Fruit fly (Drosophila melanogaster) whole organism, pupa: Measurements from ENCODE around the gene CG5984.

Experiments
- CG10348 ChIP-seq: fragments of 200-800 bp; sonication (Bioruptor generic); IDR thresholded peaks from 2 replicates; pipeline ENCODE4 v1.3.6; 2022; ENCODE audit warnings: missing biosample characterization, missing genetic modification characterization
- CG12605 ChIP-seq: fragments of 200-800 bp; sonication (Bioruptor generic); IDR thresholded peaks from 2 replicates; pipeline ENCODE4 v1.3.6; 2022; ENCODE audit warnings: missing biosample characterization, missing genetic modification characterization
- CG13204 ChIP-seq: fragments of 200-800 bp; sonication (Bioruptor generic); optimal IDR thresholded peaks from 2 replicates; lab custom pipeline; 2018; ENCODE audit warnings: missing biosample characterization, mild to moderate bottlenecking, missing genetic modification characterization, moderate library complexity
- CG14655 ChIP-seq: fragments of 200-800 bp; sonication (Bioruptor generic); optimal IDR thresholded peaks from 3 replicates; lab custom pipeline; 2017; ENCODE audit warnings: mild to moderate bottlenecking, missing biosample characterization, missing genetic modification reagents, missing genetic modification characterization
- CG15710 ChIP-seq: fragments of 200-800 bp; sonication (Bioruptor generic); optimal IDR thresholded peaks from 2 replicates; lab custom pipeline; 2018; ENCODE audit warnings: missing biosample characterization, mild to moderate bottlenecking, missing genetic modification characterization, moderate library complexity
- CG17806 ChIP-seq: fragments of 200-800 bp; sonication (Bioruptor generic); optimal IDR thresholded peaks from 2 replicates; lab custom pipeline; 2018; ENCODE audit warnings: missing biosample characterization, mild to moderate bottlenecking, missing genetic modification characterization, moderate library complexity
- CG32121 ChIP-seq: fragments of 200-800 bp; sonication (Bioruptor generic); IDR thresholded peaks from 2 replicates; pipeline ENCODE4 v1.3.6; 2022; ENCODE audit warnings: missing biosample characterization, missing genetic modification characterization
- CG34367 ChIP-seq: fragments of 200-800 bp; sonication (Bioruptor generic); optimal IDR thresholded peaks from 2 replicates; lab custom pipeline; 2018; ENCODE audit warnings: missing biosample characterization, mild to moderate bottlenecking, missing genetic modification characterization
- CG4496 ChIP-seq: fragments of 200-800 bp; sonication (Bioruptor generic); IDR thresholded peaks from 3 replicates; pipeline ENCODE4 v1.3.6; 2022; ENCODE audit warnings: missing biosample characterization, missing genetic modification characterization
- CG8159 ChIP-seq: fragments of 200-800 bp; sonication (Bioruptor generic); optimal IDR thresholded peaks from 3 replicates; lab custom pipeline; 2018; ENCODE audit warnings: missing biosample characterization, mild to moderate bottlenecking, missing genetic modification characterization, moderate library complexity
- CG8301 ChIP-seq: fragments of 200-800 bp; sonication (Bioruptor generic); optimal IDR thresholded peaks from 2 replicates; lab custom pipeline; 2018; ENCODE audit warnings: missing biosample characterization, mild to moderate bottlenecking, missing genetic modification characterization
- CG9948 ChIP-seq: fragments of 200-800 bp; sonication (Bioruptor generic); optimal IDR thresholded peaks from 2 replicates; lab custom pipeline; 2018; ENCODE audit warnings: missing biosample characterization, mild to moderate bottlenecking, missing genetic modification characterization, moderate library complexity
- D1 ChIP-seq: fragments of 200-800 bp; sonication (Bioruptor generic); optimal IDR thresholded peaks from 2 replicates; lab custom pipeline; 2018; ENCODE audit warnings: missing biosample characterization, mild to moderate bottlenecking, missing genetic modification characterization, moderate library complexity
- EcR ChIP-seq: fragments of 200-800 bp; sonication (Bioruptor generic); optimal IDR thresholded peaks from 3 replicates; lab custom pipeline; 2019; ENCODE audit warnings: missing biosample characterization, missing genetic modification characterization, mild to moderate bottlenecking, moderate library complexity, missing genetic modification reagents
- Ets98B ChIP-seq: fragments of 200-800 bp; sonication (Bioruptor generic); IDR thresholded peaks from 2 replicates; pipeline ENCODE4 v1.3.6; 2022; ENCODE audit warnings: missing biosample characterization, missing genetic modification characterization
- Pif1A ChIP-seq: fragments of 200-800 bp; sonication (Bioruptor generic); optimal IDR thresholded peaks from 3 replicates; lab custom pipeline; 2016; ENCODE audit warnings: missing biosample characterization, missing genetic modification characterization
- Pif1B ChIP-seq: fragments of 200-800 bp; sonication (Bioruptor generic); optimal IDR thresholded peaks from 3 replicates; lab custom pipeline; 2016; ENCODE audit warnings: missing biosample characterization, missing genetic modification characterization
- Snoo ChIP-seq: fragments of 200-800 bp; sonication (Bioruptor generic); optimal IDR thresholded peaks from 3 replicates; lab custom pipeline; 2017; ENCODE audit warnings: missing biosample characterization, mild to moderate bottlenecking, missing genetic modification characterization, inconsistent platforms
- fd96Ca ChIP-seq: fragments of 200-800 bp; sonication (Bioruptor generic); IDR thresholded peaks from 3 replicates; pipeline ENCODE4 v1.3.6; 2022; ENCODE audit warnings: missing biosample characterization, missing genetic modification characterization
- gl ChIP-seq: fragments of 200-800 bp; sonication (Bioruptor generic); optimal IDR thresholded peaks from 2 replicates; lab custom pipeline; 2018; ENCODE audit warnings: missing biosample characterization, mild to moderate bottlenecking, missing genetic modification characterization
- rn ChIP-seq: fragments of 200-800 bp; sonication (Bioruptor generic); IDR thresholded peaks from 2 replicates; pipeline ENCODE4 v1.3.6; 2022; ENCODE audit warnings: missing biosample characterization, missing genetic modification characterization

The CG5984 gene

dm6 chr3R:27198883-27199780 lies 48.7 kb downstream of the CG5984 start:
- TF ChIP-seq CG10348 (GFP tag; lab: Robert Waterston, UW) (no peak), Pif1B (GFP tag; lab: Kevin White, UChicago) (no peak), CG34367 (tag; lab: Kevin White, UChicago) (peak; percentile 11), CG13204 (GFP tag; lab: Kevin White, UChicago) (peak; percentile 10), CG15710 (peak; percentile 79), CG8159 (tag; lab: Kevin White, UChicago) (peak; percentile 78), CG9948 (tag; lab: Kevin White, UChicago) (peak; percentile 46), CG17806 (tag; lab: Kevin White, UChicago) (peak; percentile 43), Ets98B (GFP tag; lab: Robert Waterston, UW) (no peak), Pif1A (GFP tag; lab: Kevin White, UChicago) (no peak), gl (tag; lab: Kevin White, UChicago) (no peak)

- TF ChIP-seq Pif1B (GFP tag; lab: Kevin White, UChicago) = no peak
- TF ChIP-seq Ets98B (GFP tag; lab: Robert Waterston, UW) = no peak
- TF ChIP-seq CG34367 (tag; lab: Kevin White, UChicago) = peak; percentile 15
- no peak for TF ChIP-seq CG32121 (GFP tag; lab: Robert Waterston, UW)
- peak; percentile 63 for TF ChIP-seq CG17806 (tag; lab: Kevin White, UChicago)
- no peak for TF ChIP-seq CG4496 (GFP tag; lab: Robert Waterston, UW)
- TF ChIP-seq CG10348 (GFP tag; lab: Robert Waterston, UW) = no peak
- peak; percentile 50 for TF ChIP-seq CG14655 (GFP tag; lab: Kevin White, UChicago)
- TF ChIP-seq CG15710 = peak; percentile 34
- no peak for TF ChIP-seq CG12605 (GFP tag; lab: Robert Waterston, UW)
- TF ChIP-seq EcR (GFP tag; lab: Kevin White, UChicago) = no peak
- TF ChIP-seq CG9948 (tag; lab: Kevin White, UChicago) = peak; percentile 67
- no peak for TF ChIP-seq gl (tag; lab: Kevin White, UChicago)
- no peak for TF ChIP-seq CG13204 (GFP tag; lab: Kevin White, UChicago)
- TF ChIP-seq CG8301 = peak; percentile 30
- TF ChIP-seq fd96Ca = no peak
- TF ChIP-seq rn (GFP tag; lab: Robert Waterston, UW) = no peak
- TF ChIP-seq D1 (tag; lab: Kevin White, UChicago) = no peak
- no peak for TF ChIP-seq Snoo (tag; lab: Kevin White, UChicago)
- peak; percentile 68 for TF ChIP-seq CG8159 (tag; lab: Kevin White, UChicago)
- peak; percentile 46 for TF ChIP-seq Pif1A (GFP tag; lab: Kevin White, UChicago)
Measured at dm6 chr3R:27197581-27197980, 50.2 kb downstream of the CG5984 start.

dm6 chr3R:27196866-27197265 lies 50.9 kb downstream of the CG5984 start:
- TF ChIP-seq Ets98B (GFP tag; lab: Robert Waterston, UW) (no peak), CG17806 (tag; lab: Kevin White, UChicago) (no peak), CG34367 (tag; lab: Kevin White, UChicago) (no peak), CG10348 (GFP tag; lab: Robert Waterston, UW) (no peak), CG12605 (GFP tag; lab: Robert Waterston, UW) (no peak), CG14655 (GFP tag; lab: Kevin White, UChicago) (no peak), EcR (GFP tag; lab: Kevin White, UChicago) (no peak), gl (tag; lab: Kevin White, UChicago) (no peak), D1 (tag; lab: Kevin White, UChicago) (no peak), CG13204 (GFP tag; lab: Kevin White, UChicago) (no peak), rn (GFP tag; lab: Robert Waterston, UW) (no peak), Pif1A (GFP tag; lab: Kevin White, UChicago) (no peak), CG15710 (no peak), Snoo (tag; lab: Kevin White, UChicago) (no peak), CG9948 (tag; lab: Kevin White, UChicago) (no peak)
